Worm (Caenorhabditis elegans) whole organism, L2 larva: ENCODE measurements around the gene K07E1.1.
A peak's percentile ranks its signal among the peaks of the same experiment; 100 is the strongest.

Experiments
- C34F6.9 ChIP-seq: fragments of 150-350 bp; optimal IDR thresholded peaks from 2 replicates; lab custom pipeline; 2014; ENCODE audit warnings: missing biosample characterization, missing genetic modification characterization
- F13H6.1 ChIP-seq: sonication (generic microtip); optimal IDR thresholded peaks from 2 replicates; lab custom pipeline; 2016; ENCODE audit warnings: missing genetic modification characterization, missing compliant biosample characterization
- R02D3.7 ChIP-seq: fragments of 150-350 bp; optimal IDR thresholded peaks from 2 replicates; lab custom pipeline; 2014; ENCODE audit warnings: missing biosample characterization, missing genetic modification characterization
- Y55F3AM.14 ChIP-seq: fragments of 200-800 bp; sonication (Bioruptor generic); optimal IDR thresholded peaks from 2 replicates; lab custom pipeline; 2018; ENCODE audit warnings: mild to moderate bottlenecking, missing genetic modification characterization, missing compliant biosample characterization
- ZK546.5 ChIP-seq: sonication (generic microtip); optimal IDR thresholded peaks from 2 replicates; lab custom pipeline; 2017; ENCODE audit warnings: missing biosample characterization, missing genetic modification characterization
- alr-1 ChIP-seq: fragments of 150-350 bp; optimal IDR thresholded peaks from 2 replicates; lab custom pipeline; 2014; ENCODE audit warnings: missing biosample characterization, missing genetic modification characterization
- ama-1 ChIP-seq: fragments of 150-350 bp; optimal IDR thresholded peaks from 2 replicates; lab custom pipeline; 2018; ENCODE audit warnings: inconsistent platforms
- blmp-1 ChIP-seq: sonication (generic microtip); optimal IDR thresholded peaks from 2 replicates; lab custom pipeline; 2017; ENCODE audit warnings: missing genetic modification characterization, mild to moderate bottlenecking, missing compliant biosample characterization, antibody characterized with exemption, moderate library complexity; ENCODE audit not compliant: insufficient read depth
- crh-2 ChIP-seq: sonication (generic microtip); optimal IDR thresholded peaks from 2 replicates; lab custom pipeline; 2017; ENCODE audit warnings: missing biosample characterization, missing genetic modification characterization
- dmd-4 ChIP-seq: sonication (generic microtip); optimal IDR thresholded peaks from 2 replicates; lab custom pipeline; 2017; ENCODE audit warnings: missing biosample characterization, missing genetic modification characterization
- egl-27 ChIP-seq: sonication (generic microtip); optimal IDR thresholded peaks from 3 replicates; lab custom pipeline; 2017; ENCODE audit warnings: missing biosample characterization, missing genetic modification reagents, missing genetic modification characterization
- elt-1 ChIP-seq: fragments of 150-350 bp; optimal IDR thresholded peaks from 2 replicates; lab custom pipeline; 2014; ENCODE audit warnings: missing biosample characterization, missing genetic modification characterization
- elt-3 ChIP-seq: sonication (generic microtip); optimal IDR thresholded peaks from 2 replicates; lab custom pipeline; 2017; ENCODE audit warnings: missing biosample characterization, missing genetic modification characterization
- fos-1 ChIP-seq: fragments of 150-350 bp; optimal IDR thresholded peaks from 2 replicates; lab custom pipeline; 2014; ENCODE audit warnings: missing biosample characterization, missing genetic modification characterization
- gmeb-1 ChIP-seq: fragments of 150-350 bp; optimal IDR thresholded peaks from 2 replicates; lab custom pipeline; 2014; ENCODE audit warnings: missing biosample characterization, missing genetic modification characterization
- lin-11 ChIP-seq: fragments of 150-350 bp; sonication (generic microtip); optimal IDR thresholded peaks from 2 replicates; lab custom pipeline; 2014; ENCODE audit warnings: missing biosample characterization, missing genetic modification characterization, inconsistent platforms, mixed read lengths
- lin-39 ChIP-seq: fragments of 150-350 bp; optimal IDR thresholded peaks from 2 replicates; lab custom pipeline; 2014; ENCODE audit warnings: missing biosample characterization, missing genetic modification reagents, missing genetic modification characterization
- lsy-2 ChIP-seq, 2 experiments: fragments of 150-350 bp in 1 of 2; sonication (generic microtip) in 1 of 2; optimal IDR thresholded peaks; 2 replicates each; lab custom pipeline; 2014 to 2017; ENCODE audit warnings: missing biosample characterization in 2 of 2, missing genetic modification characterization in 2 of 2
- mab-5 ChIP-seq: fragments of 150-350 bp; optimal IDR thresholded peaks from 2 replicates; lab custom pipeline; 2014; ENCODE audit warnings: missing biosample characterization, missing genetic modification characterization
- mdl-1 ChIP-seq, 2 experiments: fragments of 150-350 bp in 1 of 2; sonication (generic microtip) in 1 of 2; optimal IDR thresholded peaks; 2 replicates each; lab custom pipeline; 2017; ENCODE audit warnings: missing biosample characterization in 2 of 2, missing genetic modification characterization in 2 of 2
- nhr-11 ChIP-seq: fragments of 150-350 bp; optimal IDR thresholded peaks from 2 replicates; lab custom pipeline; 2014; ENCODE audit warnings: missing biosample characterization, missing genetic modification characterization
- nhr-129 ChIP-seq: fragments of 150-350 bp; optimal IDR thresholded peaks from 2 replicates; lab custom pipeline; 2014; ENCODE audit warnings: missing biosample characterization, missing genetic modification characterization
- nhr-21 ChIP-seq: fragments of 150-350 bp; optimal IDR thresholded peaks from 2 replicates; lab custom pipeline; 2014; ENCODE audit warnings: missing biosample characterization, missing genetic modification characterization
- nhr-23 ChIP-seq: fragments of 150-350 bp; optimal IDR thresholded peaks from 2 replicates; lab custom pipeline; 2014; ENCODE audit warnings: missing biosample characterization, missing genetic modification reagents, missing genetic modification characterization
- nhr-6 ChIP-seq: fragments of 150-350 bp; optimal IDR thresholded peaks from 2 replicates; lab custom pipeline; 2014; ENCODE audit warnings: missing biosample characterization, missing genetic modification characterization
- nhr-77 ChIP-seq: fragments of 150-350 bp; optimal IDR thresholded peaks from 2 replicates; lab custom pipeline; 2014; ENCODE audit warnings: missing biosample characterization, missing genetic modification characterization
- peb-1 ChIP-seq: fragments of 150-350 bp; optimal IDR thresholded peaks from 2 replicates; lab custom pipeline; 2014; ENCODE audit warnings: missing biosample characterization, missing genetic modification characterization
- sma-3 ChIP-seq: sonication (generic microtip); optimal IDR thresholded peaks from 2 replicates; lab custom pipeline; 2016; ENCODE audit warnings: missing genetic modification reagents, missing genetic modification characterization, missing compliant biosample characterization
- unc-39 ChIP-seq: fragments of 150-350 bp; optimal IDR thresholded peaks from 2 replicates; lab custom pipeline; 2014; ENCODE audit warnings: missing biosample characterization, missing genetic modification characterization
- unc-55 ChIP-seq: fragments of 150-350 bp; sonication (generic microtip); optimal IDR thresholded peaks from 3 replicates; lab custom pipeline; 2014; ENCODE audit warnings: missing biosample characterization, missing genetic modification reagents, missing genetic modification characterization
- unc-62 ChIP-seq: fragments of 150-350 bp; optimal IDR thresholded peaks from 2 replicates; lab custom pipeline; 2014; ENCODE audit warnings: missing biosample characterization, missing genetic modification reagents, missing genetic modification characterization
- ztf-1 ChIP-seq: fragments of 200-800 bp; sonication (Bioruptor generic); conservative IDR thresholded peaks from 2 replicates; pipeline ENCODE4 v1.3.6; 2022; ENCODE audit warnings: missing genetic modification characterization, missing compliant biosample characterization
- ztf-11 ChIP-seq: sonication (generic microtip); optimal IDR thresholded peaks from 2 replicates; lab custom pipeline; 2017; ENCODE audit warnings: missing biosample characterization, missing genetic modification characterization
- ztf-4 ChIP-seq: fragments of 150-350 bp; optimal IDR thresholded peaks from 2 replicates; lab custom pipeline; 2014; ENCODE audit warnings: missing biosample characterization, missing genetic modification characterization

K07E1.1 gene

DNA sequence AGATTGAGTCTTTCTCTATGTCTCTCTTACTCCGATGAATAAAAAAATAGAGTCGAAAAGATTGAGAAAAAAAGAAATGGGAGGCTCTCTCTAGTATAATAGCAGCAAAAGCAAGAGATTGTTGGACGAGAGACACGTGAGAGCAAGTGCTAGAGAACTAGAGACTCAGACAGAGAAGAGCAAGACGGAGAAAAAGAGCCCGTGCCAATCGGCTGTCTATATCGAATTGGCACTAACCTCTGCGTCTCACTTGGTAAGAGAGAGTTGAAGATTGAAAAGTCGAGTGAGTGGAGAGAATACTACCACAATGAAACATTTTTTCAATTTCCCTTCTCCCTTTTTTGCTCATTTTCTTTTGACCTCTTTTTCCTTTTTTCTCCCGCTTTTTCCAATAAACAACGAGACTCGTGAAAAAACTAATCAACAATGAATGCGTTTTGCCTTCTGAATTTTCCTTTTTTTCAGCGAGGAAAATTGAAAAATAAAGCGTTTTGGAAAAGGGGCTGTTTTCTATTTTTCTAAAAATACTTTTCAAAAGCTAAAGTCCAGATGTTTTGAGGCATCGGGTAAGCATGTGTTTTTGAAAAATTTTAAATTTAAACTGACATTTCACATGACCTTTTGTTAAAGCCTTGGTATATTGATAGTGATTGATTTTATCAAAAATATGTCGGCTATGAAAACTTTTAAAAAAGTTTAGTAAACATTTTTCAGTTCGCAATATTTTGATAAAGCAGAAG, 44.2 kb upstream of the K07E1.1 start (continued):
- TF ChIP-seq blmp-1 (no peak), alr-1 (tag; lab: Kevin White, UChicago) (no peak), nhr-6 (tag; lab: Kevin White, UChicago) (no peak), ZK546.5 (tag; lab: Kevin White, UChicago) (no peak)

DNA sequence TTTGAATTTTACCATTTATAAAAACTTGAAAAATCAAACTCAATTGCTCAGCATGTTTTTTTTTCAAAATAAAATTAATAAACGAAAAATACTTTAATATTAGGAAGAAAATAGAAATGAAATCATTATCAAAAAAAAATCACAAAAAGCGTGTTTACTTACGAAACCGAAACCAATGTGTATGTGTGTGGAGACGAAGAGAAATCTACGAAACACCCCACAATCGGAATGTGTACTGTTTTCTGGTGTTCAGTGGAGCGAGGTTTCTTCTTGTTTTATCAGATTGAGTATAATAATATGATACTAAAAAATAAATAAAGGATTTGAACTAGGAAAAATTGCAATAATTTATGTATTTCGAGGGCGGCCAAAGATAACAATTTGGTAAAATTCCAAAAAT, 43.2 kb upstream of the K07E1.1 start:
- no peak for TF ChIP-seq elt-1 (tag; lab: Kevin White, UChicago)
- TF ChIP-seq peb-1 (tag; lab: Kevin White, UChicago) = no peak
- TF ChIP-seq sma-3 (GFP tag; lab: Kevin White, UChicago) = peak; percentile 18
- TF ChIP-seq lsy-2 (tag; optimal IDR thresholded peaks at IDR 0.05; lab: Kevin White, UChicago) = peak in 1 of 2 experiments; percentile 38
- no peak for TF ChIP-seq nhr-11 (tag; lab: Kevin White, UChicago)
- no peak for TF ChIP-seq unc-39 (tag; lab: Kevin White, UChicago)
- peak; percentile 33 for TF ChIP-seq crh-2 (tag; lab: Kevin White, UChicago)
- no peak for TF ChIP-seq nhr-6 (tag; lab: Kevin White, UChicago)
- no peak for TF ChIP-seq ztf-1 (GFP tag; lab: Robert Waterston, UW)
- peak; percentile 74 for TF ChIP-seq fos-1

DNA sequence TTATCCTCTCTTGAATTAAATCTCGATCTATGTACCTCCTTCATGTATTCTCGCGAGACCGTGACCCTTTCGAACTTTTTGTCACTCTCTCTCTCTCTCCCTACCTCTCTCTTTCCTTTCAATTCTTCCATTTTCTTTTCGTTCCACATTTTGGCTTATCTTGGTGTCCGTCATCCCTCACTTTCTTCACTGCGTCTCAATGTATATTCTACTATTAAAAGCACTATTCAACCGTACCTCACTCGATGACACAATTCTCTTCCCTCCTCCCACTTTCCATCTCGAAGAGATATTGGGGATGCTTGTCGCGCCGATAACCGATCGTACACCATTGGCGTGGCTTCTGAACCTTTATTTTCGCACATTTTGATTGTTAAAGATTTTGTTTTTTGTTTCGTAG, 40.2 kb upstream of the K07E1.1 start:
- TF ChIP-seq dmd-4 (tag; lab: Kevin White, UChicago) = no peak
- TF ChIP-seq alr-1 (tag; lab: Kevin White, UChicago) = no peak
- TF ChIP-seq blmp-1 = peak; percentile 12
- TF ChIP-seq nhr-77 (tag; lab: Kevin White, UChicago) = no peak
- no peak for TF ChIP-seq unc-55 (GFP tag; lab: Kevin White, UChicago)

DNA sequence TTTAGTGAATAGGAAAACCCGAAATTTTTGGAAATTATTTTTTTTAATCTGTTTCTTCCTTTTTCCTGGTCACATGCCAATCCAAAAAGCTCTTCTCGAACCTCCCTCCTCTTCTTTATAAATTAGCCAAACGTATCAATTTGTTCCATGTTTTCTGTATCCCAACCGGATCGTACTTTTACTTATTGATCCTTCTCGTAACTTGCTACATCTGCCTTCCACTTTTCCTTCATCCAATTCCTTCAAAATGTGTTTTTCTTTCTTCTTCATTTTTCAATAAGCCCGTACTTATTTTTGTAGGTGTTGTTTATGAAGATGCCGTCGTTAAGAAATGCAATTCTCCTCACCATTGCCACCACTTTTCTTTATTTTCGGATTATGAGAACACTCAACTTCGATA, 39.0 kb upstream of the K07E1.1 start, which contains the start of gene cyp-23A1:
Gene cyp-23A1, plus strand, starts transcription at position 301 of the 400 bp plus-strand sequence.
- TF ChIP-seq C34F6.9 (tag; lab: Kevin White, UChicago) = no peak
- TF ChIP-seq ztf-1 (GFP tag; lab: Robert Waterston, UW) = no peak
- TF ChIP-seq R02D3.7 = no peak
- TF ChIP-seq nhr-21 (tag; lab: Kevin White, UChicago) = no peak
- no peak for TF ChIP-seq lsy-2 (tag; optimal IDR thresholded peaks at IDR 0.05; lab: Kevin White, UChicago)
- TF ChIP-seq unc-62 (GFP tag; lab: Kevin White, UChicago) = no peak
- no peak for TF ChIP-seq sma-3 (GFP tag; lab: Kevin White, UChicago)
- no peak for TF ChIP-seq lin-39
- TF ChIP-seq ama-1 (lab: Kevin White, UChicago) = no peak
- no peak for TF ChIP-seq ztf-4
- TF ChIP-seq gmeb-1 (tag; lab: Kevin White, UChicago) = no peak
- TF ChIP-seq mab-5 (tag; lab: Kevin White, UChicago) = no peak

DNA sequence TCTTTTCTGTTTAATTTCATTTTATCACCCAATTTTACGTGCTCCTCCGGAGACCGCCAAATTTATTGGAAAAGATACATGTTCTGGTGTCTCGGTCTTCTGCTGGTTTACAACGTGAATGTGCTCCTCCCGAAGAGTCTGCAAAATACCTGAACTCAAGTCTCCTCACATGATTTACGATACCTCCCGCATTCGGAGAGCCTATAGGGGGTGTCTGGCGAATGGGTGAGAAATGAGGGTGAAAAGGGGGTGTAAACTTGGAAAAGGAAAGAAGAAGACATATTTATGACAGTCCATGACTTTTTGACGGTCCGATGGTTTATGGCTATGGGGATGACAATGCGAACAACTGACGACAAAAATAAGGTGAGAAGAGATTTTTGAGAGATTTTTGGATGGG, 34.6 kb upstream of the K07E1.1 start:
- no peak for TF ChIP-seq nhr-6 (tag; lab: Kevin White, UChicago)
- TF ChIP-seq lin-11 (tag; lab: Kevin White, UChicago) = no peak
- TF ChIP-seq crh-2 (tag; lab: Kevin White, UChicago) = no peak
- no peak for TF ChIP-seq nhr-23 (tag; lab: Kevin White, UChicago)
- TF ChIP-seq elt-3 (tag; lab: Kevin White, UChicago) = no peak
- TF ChIP-seq, all 48 proteins: peak for 0

DNA sequence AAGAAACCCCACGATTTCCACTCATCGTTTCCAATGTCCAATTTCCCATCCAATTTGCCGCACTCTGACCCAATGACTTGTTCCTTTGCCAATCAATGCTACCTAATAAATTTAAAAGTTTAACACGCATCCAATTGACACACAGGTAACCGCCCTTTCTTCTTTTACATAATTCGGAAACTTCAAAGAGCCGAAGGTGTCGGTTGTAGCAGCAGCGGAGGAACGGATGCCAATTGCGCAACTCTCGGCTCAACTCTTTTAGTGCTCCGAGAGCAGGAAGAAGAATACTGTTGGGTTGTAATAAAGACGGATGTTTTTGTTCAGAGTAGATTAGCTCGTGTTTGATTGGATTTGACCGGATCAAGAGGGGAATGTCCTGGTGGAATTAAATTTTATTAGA, 33.6 kb upstream of the K07E1.1 start:
- TF ChIP-seq dmd-4 (tag; lab: Kevin White, UChicago) = no peak
- TF ChIP-seq ama-1 (lab: Kevin White, UChicago) = no peak
- no peak for TF ChIP-seq nhr-11 (tag; lab: Kevin White, UChicago)
- TF ChIP-seq blmp-1 = no peak
- no peak for TF ChIP-seq egl-27 (tag; lab: Kevin White, UChicago)
- TF ChIP-seq mab-5 (tag; lab: Kevin White, UChicago) = no peak
- no peak for TF ChIP-seq lin-39
- no peak for TF ChIP-seq R02D3.7
- TF ChIP-seq gmeb-1 (tag; lab: Kevin White, UChicago) = no peak
- TF ChIP-seq sma-3 (GFP tag; lab: Kevin White, UChicago) = no peak
- no peak for TF ChIP-seq F13H6.1 (tag; lab: Kevin White, UChicago)
- TF ChIP-seq unc-39 (tag; lab: Kevin White, UChicago) = no peak
- no peak for TF ChIP-seq Y55F3AM.14
- TF ChIP-seq lin-11 (tag; lab: Kevin White, UChicago) = no peak
- TF ChIP-seq nhr-129 = no peak
- TF ChIP-seq C34F6.9 (tag; lab: Kevin White, UChicago) = no peak
- TF ChIP-seq ztf-11 = no peak
- TF ChIP-seq mdl-1 (tag; optimal IDR thresholded peaks at IDR 0.05; lab: Kevin White, UChicago) = no peak
- TF ChIP-seq elt-3 (tag; lab: Kevin White, UChicago) = no peak
- TF ChIP-seq nhr-21 (tag; lab: Kevin White, UChicago) = no peak
